Worm (Caenorhabditis elegans) whole organism, young adult: ENCODE data around the gene dhs-26.

Experiments
- B0019.2 ChIP-seq: fragments of 200-800 bp; sonication (Bioruptor generic); conservative IDR thresholded peaks from 2 replicates; pipeline ENCODE4 v1.3.6; 2022; ENCODE audit warnings: missing genetic modification reagents, missing genetic modification characterization, missing compliant biosample characterization
- B0261.1 ChIP-seq: sonication (generic microtip); optimal IDR thresholded peaks from 2 replicates; lab custom pipeline; 2016; ENCODE audit warnings: mild to moderate bottlenecking, missing genetic modification characterization, moderate library complexity, missing compliant biosample characterization
- B0336.3 ChIP-seq: fragments of 200-800 bp; sonication (Bioruptor generic); IDR thresholded peaks from 2 replicates; pipeline ENCODE4 v1.3.6; 2022; ENCODE audit warnings: missing genetic modification characterization, missing compliant biosample characterization
- C17E4.6 ChIP-seq: fragments of 200-800 bp; sonication (Bioruptor generic); IDR thresholded peaks from 2 replicates; pipeline ENCODE4 v1.3.6; 2022; ENCODE audit warnings: missing genetic modification reagents, missing genetic modification characterization, missing compliant biosample characterization
- F23B12.7 ChIP-seq: sonication (generic microtip); optimal IDR thresholded peaks from 2 replicates; lab custom pipeline; 2017; ENCODE audit warnings: missing genetic modification characterization, mild to moderate bottlenecking, missing compliant biosample characterization, antibody characterized with exemption, moderate library complexity; ENCODE audit not compliant: insufficient read depth
- T07F8.4 ChIP-seq: sonication (generic microtip); optimal IDR thresholded peaks from 2 replicates; lab custom pipeline; 2016; ENCODE audit warnings: mild to moderate bottlenecking, missing genetic modification characterization, moderate library complexity, missing compliant biosample characterization
- Y53G8AR.9 ChIP-seq: fragments of 200-800 bp; sonication (Bioruptor generic); conservative IDR thresholded peaks from 2 replicates; pipeline ENCODE4 v1.3.6; 2022; ENCODE audit warnings: missing genetic modification reagents, missing genetic modification characterization, missing compliant biosample characterization
- Y67H2A.10 ChIP-seq: fragments of 200-800 bp; sonication (Bioruptor generic); conservative IDR thresholded peaks from 2 replicates; pipeline ENCODE4 v1.3.6; 2022; ENCODE audit warnings: missing genetic modification reagents, missing genetic modification characterization, missing compliant biosample characterization
- akir-1 ChIP-seq: fragments of 200-800 bp; sonication (Bioruptor generic); optimal IDR thresholded peaks from 2 replicates; lab custom pipeline; 2018; ENCODE audit warnings: mild to moderate bottlenecking, missing genetic modification characterization, moderate library complexity, missing compliant biosample characterization
- ama-1 ChIP-seq, 3 experiments: fragments of 150-350 bp in 1 of 3; sonication (generic microtip) in 2 of 3; optimal IDR thresholded peaks; 2 replicates each; lab custom pipeline; 2014 to 2018; ENCODE audit warnings: missing biosample characterization in 2 of 3, missing genetic modification characterization in 2 of 3, missing genetic modification reagents in 2 of 3
- attf-5 ChIP-seq: fragments of 200-800 bp; sonication (Bioruptor generic); optimal IDR thresholded peaks from 2 replicates; lab custom pipeline; 2018; ENCODE audit warnings: mild to moderate bottlenecking, missing genetic modification characterization, missing compliant biosample characterization
- ccch-3 ChIP-seq: fragments of 200-800 bp; sonication (Bioruptor generic); optimal IDR thresholded peaks from 2 replicates; lab custom pipeline; 2018; ENCODE audit warnings: mild to moderate bottlenecking, missing genetic modification characterization, missing compliant biosample characterization
- cebp-1 ChIP-seq, 2 experiments: fragments of 200-800 bp in 1 of 2; sonication (Bioruptor generic) in 1 of 2; sonication (generic microtip) in 1 of 2; IDR thresholded peaks in 1 of 2; optimal IDR thresholded peaks in 1 of 2; 2 replicates each; pipeline versions ENCODE4 v1.3.6 to Lab custom; 2017 to 2022; ENCODE audit warnings: missing compliant biosample characterization in 2 of 2, missing genetic modification characterization in 2 of 2, mild to moderate bottlenecking in 1 of 2, missing genetic modification reagents in 1 of 2, moderate library complexity in 1 of 2
- ceh-100 ChIP-seq: fragments of 200-800 bp; sonication (Bioruptor generic); IDR thresholded peaks from 2 replicates; pipeline ENCODE4 v1.3.6; 2022; ENCODE audit warnings: missing genetic modification reagents, missing genetic modification characterization, missing compliant biosample characterization
- ceh-27 ChIP-seq: fragments of 200-800 bp; sonication (Bioruptor generic); optimal IDR thresholded peaks from 2 replicates; lab custom pipeline; 2018; ENCODE audit warnings: mild to moderate bottlenecking, missing genetic modification characterization, moderate library complexity, missing compliant biosample characterization
- chd-7 ChIP-seq: sonication (generic microtip); optimal IDR thresholded peaks from 2 replicates; lab custom pipeline; 2016; ENCODE audit warnings: mild to moderate bottlenecking, missing genetic modification characterization, moderate library complexity, missing compliant biosample characterization
- die-1 ChIP-seq: sonication (generic microtip); optimal IDR thresholded peaks from 2 replicates; lab custom pipeline; 2016; ENCODE audit warnings: missing genotype, mild to moderate bottlenecking, missing genetic modification characterization, missing compliant biosample characterization
- dpff-1 ChIP-seq: sonication (generic microtip); optimal IDR thresholded peaks from 2 replicates; lab custom pipeline; 2017; ENCODE audit warnings: mild to moderate bottlenecking, missing genetic modification characterization, missing compliant biosample characterization
- efl-1 ChIP-seq: fragments of 150-350 bp; optimal IDR thresholded peaks from 2 replicates; lab custom pipeline; 2014; ENCODE audit warnings: missing biosample characterization, missing genetic modification reagents, missing genetic modification characterization
- lag-1 ChIP-seq: fragments of 200-800 bp; sonication (Bioruptor generic); IDR thresholded peaks from 2 replicates; pipeline ENCODE4 v1.3.6; 2022; ENCODE audit warnings: missing genetic modification reagents, missing genetic modification characterization, missing compliant biosample characterization
- lin-40 ChIP-seq: sonication (generic microtip); optimal IDR thresholded peaks from 2 replicates; lab custom pipeline; 2016; ENCODE audit warnings: missing genetic modification characterization, mild to moderate bottlenecking, missing compliant biosample characterization, missing genotype, missing genetic modification reagents
- lin-54 ChIP-seq: fragments of 200-800 bp; sonication (Bioruptor generic); optimal IDR thresholded peaks from 2 replicates; lab custom pipeline; 2018; ENCODE audit warnings: mild to moderate bottlenecking, missing genetic modification characterization, missing compliant biosample characterization
- mel-28 ChIP-seq: sonication (generic microtip); optimal IDR thresholded peaks from 2 replicates; lab custom pipeline; 2016; ENCODE audit warnings: borderline replicate concordance, mild to moderate bottlenecking, missing genetic modification characterization, missing compliant biosample characterization
- mxl-1 ChIP-seq: sonication (generic microtip); optimal IDR thresholded peaks from 2 replicates; lab custom pipeline; 2016; ENCODE audit warnings: missing genetic modification characterization, missing compliant biosample characterization
- nfya-1 ChIP-seq: sonication (generic microtip); optimal IDR thresholded peaks from 2 replicates; lab custom pipeline; 2017; ENCODE audit warnings: antibody characterized with exemption, missing compliant biosample characterization, missing genetic modification characterization, borderline replicate concordance; ENCODE audit not compliant: insufficient read depth
- nfya-2 ChIP-seq: fragments of 200-800 bp; sonication (Bioruptor generic); IDR thresholded peaks from 2 replicates; pipeline ENCODE4 v1.3.6; 2022; ENCODE audit warnings: missing genetic modification reagents, missing genetic modification characterization, missing compliant biosample characterization
- nfyb-1 ChIP-seq: fragments of 200-800 bp; sonication (Bioruptor generic); IDR thresholded peaks from 2 replicates; pipeline ENCODE4 v1.3.6; 2022; ENCODE audit warnings: missing genetic modification reagents, missing genetic modification characterization, missing compliant biosample characterization
- nhr-120 ChIP-seq: fragments of 200-800 bp; sonication (Bioruptor generic); IDR thresholded peaks from 2 replicates; pipeline ENCODE4 v1.3.6; 2022; ENCODE audit warnings: missing genetic modification characterization, missing compliant biosample characterization
- nhr-80 ChIP-seq: sonication (generic microtip); optimal IDR thresholded peaks from 2 replicates; lab custom pipeline; 2016; ENCODE audit warnings: missing genetic modification characterization, missing compliant biosample characterization
- sea-2 ChIP-seq: fragments of 200-800 bp; sonication (Bioruptor generic); IDR thresholded peaks from 2 replicates; pipeline ENCODE4 v1.3.6; 2022; ENCODE audit warnings: missing genetic modification characterization, missing compliant biosample characterization
- snpc-1.1 ChIP-seq: sonication (generic microtip); optimal IDR thresholded peaks from 2 replicates; lab custom pipeline; 2017; ENCODE audit warnings: missing genetic modification characterization, mild to moderate bottlenecking, missing compliant biosample characterization, antibody characterized with exemption, moderate library complexity, missing genotype, missing genetic modification reagents; ENCODE audit not compliant: insufficient read depth
- snpc-1.3 ChIP-seq: sonication (generic microtip); optimal IDR thresholded peaks from 2 replicates; lab custom pipeline; 2017; ENCODE audit warnings: missing genetic modification characterization, mild to moderate bottlenecking, missing compliant biosample characterization, antibody characterized with exemption, moderate library complexity, missing genotype, missing genetic modification reagents; ENCODE audit not compliant: insufficient read depth
- snpc-3.4 ChIP-seq: sonication (generic microtip); optimal IDR thresholded peaks from 2 replicates; lab custom pipeline; 2017; ENCODE audit warnings: missing genetic modification characterization, mild to moderate bottlenecking, missing compliant biosample characterization, antibody characterized with exemption, moderate library complexity, missing genotype, missing genetic modification reagents
- sptf-2 ChIP-seq: fragments of 200-800 bp; sonication (Bioruptor generic); optimal IDR thresholded peaks from 2 replicates; lab custom pipeline; 2018; ENCODE audit warnings: mild to moderate bottlenecking, missing genetic modification characterization, missing compliant biosample characterization
- tbx-9 ChIP-seq: sonication (generic microtip); optimal IDR thresholded peaks from 2 replicates; lab custom pipeline; 2016; ENCODE audit warnings: borderline replicate concordance, missing genetic modification characterization, inconsistent platforms, missing compliant biosample characterization
- tlf-1 ChIP-seq: fragments of 200-800 bp; sonication (Bioruptor generic); optimal IDR thresholded peaks from 2 replicates; lab custom pipeline; 2018; ENCODE audit warnings: mild to moderate bottlenecking, missing genetic modification characterization, missing compliant biosample characterization
- unc-130 ChIP-seq: sonication (generic microtip); optimal IDR thresholded peaks from 2 replicates; lab custom pipeline; 2016; ENCODE audit warnings: missing genetic modification reagents, missing genetic modification characterization, missing compliant biosample characterization
- unc-62 ChIP-seq: fragments of 150-350 bp; optimal IDR thresholded peaks from 2 replicates; lab custom pipeline; 2014; ENCODE audit warnings: missing biosample characterization, missing genetic modification reagents, missing genetic modification characterization
- zfh-2 ChIP-seq: fragments of 200-800 bp; sonication (Bioruptor generic); conservative IDR thresholded peaks from 2 replicates; pipeline ENCODE4 v1.3.6; 2022; ENCODE audit warnings: missing genetic modification reagents, missing genetic modification characterization, missing compliant biosample characterization
- ztf-18 ChIP-seq: sonication (generic microtip); optimal IDR thresholded peaks from 2 replicates; lab custom pipeline; 2016; ENCODE audit warnings: missing genotype, mild to moderate bottlenecking, missing genetic modification characterization, missing compliant biosample characterization
- ztf-25 ChIP-seq: fragments of 200-800 bp; sonication (Bioruptor generic); IDR thresholded peaks from 2 replicates; pipeline ENCODE4 v1.3.6; 2022; ENCODE audit warnings: missing genetic modification reagents, missing genetic modification characterization, missing compliant biosample characterization
- ztf-3 ChIP-seq: fragments of 200-800 bp; sonication (Bioruptor generic); optimal IDR thresholded peaks from 2 replicates; lab custom pipeline; 2018; ENCODE audit warnings: mild to moderate bottlenecking, missing genetic modification characterization, missing compliant biosample characterization

The dhs-26 gene

DNA sequence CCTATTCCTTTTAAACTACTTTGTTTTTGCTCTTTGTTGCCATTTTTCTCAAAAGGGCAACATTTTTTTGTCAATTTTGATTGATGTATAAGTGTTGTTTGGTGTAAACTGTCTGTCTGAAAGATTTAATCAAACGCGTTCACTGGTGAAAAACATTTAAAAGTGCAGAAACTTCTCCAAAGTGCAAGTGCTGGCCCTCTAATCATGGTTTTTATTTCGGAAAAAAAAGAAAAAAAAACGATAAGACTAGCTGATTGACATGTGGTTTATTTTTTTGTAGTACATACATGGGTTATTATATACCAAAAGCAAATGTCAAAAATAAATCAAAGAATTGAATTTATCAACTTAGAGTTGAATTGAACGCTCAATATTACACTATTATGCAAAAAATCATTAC, at the start of gene dhs-26:
TSS of gene dhs-26 (minus strand) at position 116 of the 400 bp plus-strand sequence.
- TF ChIP-seq unc-62 (GFP tag; lab: Kevin White, UChicago): peak; percentile 21
- TF ChIP-seq nhr-80 (tag; lab: Kevin White, UChicago): peak; percentile 82
- no peak for TF ChIP-seq attf-5 (GFP tag; lab: Kevin White, UChicago)
- TF ChIP-seq zfh-2: no peak

DNA sequence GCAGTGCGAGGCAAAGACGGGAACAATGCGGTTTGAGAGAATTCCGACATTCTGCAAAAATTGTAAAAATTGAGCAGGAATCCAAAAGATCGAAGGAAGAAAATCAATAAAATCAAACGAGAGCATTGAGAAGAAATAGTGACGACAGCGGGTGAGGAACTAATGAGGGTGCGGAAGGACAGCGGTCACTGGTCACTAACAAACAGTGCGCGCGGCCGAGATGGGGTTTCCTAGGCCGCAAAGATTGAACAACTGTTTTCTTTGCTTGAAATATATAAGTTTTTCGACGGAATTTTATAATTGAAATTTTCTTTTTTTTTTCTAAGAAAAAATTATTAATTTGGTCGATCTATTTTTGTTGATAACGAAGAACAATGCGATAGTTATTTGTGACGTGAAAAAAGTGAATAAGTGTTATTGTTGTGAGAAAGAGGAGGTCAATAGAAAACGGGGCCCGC, 49.3 kb upstream of the dhs-26 start, which contains the start of gene unc-78:
TSS of gene unc-78 (minus strand) at position 51 of the 458 bp plus-strand sequence.
- TF ChIP-seq nhr-80 (tag; lab: Kevin White, UChicago) (peak; percentile 12), dpff-1 (tag; lab: Kevin White, UChicago) (no peak), ztf-3 (GFP tag; lab: Kevin White, UChicago) (no peak), ztf-25 (GFP tag; lab: Robert Waterston, UW) (no peak)

DNA sequence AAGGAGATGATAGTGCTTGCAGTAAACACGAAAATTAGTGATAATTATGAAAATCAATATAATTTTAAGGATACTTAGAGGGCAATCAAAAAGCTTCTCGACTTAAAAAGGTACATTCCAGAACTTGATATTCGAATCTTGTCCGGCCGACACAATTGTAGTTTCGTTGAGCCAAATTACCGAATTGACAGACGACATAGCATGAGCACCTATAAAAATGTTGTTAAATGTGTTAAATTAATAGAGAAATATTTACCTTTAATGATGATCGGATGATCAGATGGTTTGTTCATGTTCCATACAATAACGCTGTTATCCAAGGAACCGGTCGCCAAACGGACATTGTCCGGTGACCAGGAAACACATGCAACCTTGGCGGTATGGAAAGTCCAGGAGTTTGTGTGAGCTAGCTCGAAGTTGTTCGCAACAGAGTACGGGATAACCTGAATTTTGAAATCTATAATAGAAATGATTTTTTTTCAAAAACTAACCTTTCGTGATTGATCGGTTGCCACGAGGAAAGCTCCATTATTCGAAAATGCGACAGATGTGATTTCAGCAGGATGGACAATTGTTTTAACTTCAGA, 46.5 kb upstream of the dhs-26 start:
- TF ChIP-seq ceh-27 (GFP tag; lab: Kevin White, UChicago) (no peak), nfya-2 (GFP tag; lab: Robert Waterston, UW) (no peak), B0019.2 (GFP tag; lab: Robert Waterston, UW) (no peak), nhr-120 (GFP tag; lab: Robert Waterston, UW) (no peak), mel-28 (tag; lab: Kevin White, UChicago) (no peak), nfya-1 (no peak), tlf-1 (GFP tag; lab: Kevin White, UChicago) (peak; percentile 37), C17E4.6 (GFP tag; lab: Robert Waterston, UW) (no peak), nfyb-1 (peak; percentile 50; the same call in 1 of the 2 replicates), sptf-2 (GFP tag; lab: Kevin White, UChicago) (no peak), cebp-1 (GFP tag; IDR thresholded peaks at IDR 0.05; lab: Robert Waterston, UW) (no peak), cebp-1 (tag; optimal IDR thresholded peaks at IDR 0.05; lab: Kevin White, UChicago) (no peak), Y67H2A.10 (GFP tag; lab: Robert Waterston, UW) (no peak), ccch-3 (GFP tag; lab: Kevin White, UChicago) (no peak), ztf-18 (tag; lab: Kevin White, UChicago) (no peak), T07F8.4 (tag; lab: Kevin White, UChicago) (no peak), B0336.3 (peak; percentile 78), lin-40 (tag; lab: Kevin White, UChicago) (no peak), lin-54 (peak; percentile 22), snpc-3.4 (tag; lab: Kevin White, UChicago) (no peak), zfh-2 (no peak), B0261.1 (tag; lab: Kevin White, UChicago) (no peak), snpc-1.3 (tag; lab: Kevin White, UChicago) (no peak), unc-130 (GFP tag; lab: Kevin White, UChicago) (no peak), tbx-9 (no peak), sea-2 (GFP tag; lab: Robert Waterston, UW) (no peak), F23B12.7 (tag; lab: Kevin White, UChicago) (no peak), lag-1 (GFP tag; lab: Robert Waterston, UW) (no peak), ceh-100 (peak; percentile 25; the same call in 1 of the 2 replicates), Y53G8AR.9 (GFP tag; lab: Robert Waterston, UW) (peak; percentile 92; the same call in 1 of the 2 replicates), nhr-80 (tag; lab: Kevin White, UChicago) (peak; percentile 53), die-1 (tag; lab: Kevin White, UChicago) (no peak), ama-1 (optimal IDR thresholded peaks at IDR 0.05; lab: Kevin White, UChicago) (no peak), ama-1 (GFP tag; optimal IDR thresholded peaks at IDR 0.05; lab: Kevin White, UChicago) (no peak), snpc-1.1 (no peak), akir-1 (GFP tag; lab: Kevin White, UChicago) (no peak), chd-7 (peak; percentile 36), mxl-1 (tag; lab: Kevin White, UChicago) (no peak), efl-1 (GFP tag; lab: Kevin White, UChicago) (no peak)
